In genomic region chrX:2874598-2874997, ce11 we compare ENCODE assay signal across 3 worm cellular contexts.
A peak's percentile ranks its signal among the peaks of the same experiment; 100 is the strongest.
TF ChIP-seq lines count a peak whose summit lies in the region.

No protein-coding gene starts in this region.

TF ChIP-seq in whole organism, L1 larva, 84 proteins besides CTCF, POLR2A, EP300 and RAD21:
- no peak for TF ChIP-seq C16A3.4 (tag; optimal IDR thresholded peaks at IDR 0.05; lab: Kevin White, UChicago)
- TF ChIP-seq hlh-17 (GFP tag; optimal IDR thresholded peaks at IDR 0.05; lab: Kevin White, UChicago; ENCODE audit: borderline replicate concordance) = no peak
- no peak for TF ChIP-seq skn-1 (tag; optimal IDR thresholded peaks at IDR 0.05; lab: Kevin White, UChicago)
- TF ChIP-seq unc-30 (tag; optimal IDR thresholded peaks at IDR 0.05; lab: Kevin White, UChicago) = no peak
- TF ChIP-seq mdl-1 (tag; optimal IDR thresholded peaks at IDR 0.05; lab: Kevin White, UChicago) = no peak
- no peak for TF ChIP-seq aha-1 (tag; optimal IDR thresholded peaks at IDR 0.05; lab: Kevin White, UChicago)
- no peak for TF ChIP-seq ceh-88 (GFP tag; IDR thresholded peaks at IDR 0.05; lab: Robert Waterston, UW)
- no peak for TF ChIP-seq fos-1 (tag; optimal IDR thresholded peaks at IDR 0.05; lab: Kevin White, UChicago)
- peak; percentile 85 for TF ChIP-seq blmp-1 (tag; optimal IDR thresholded peaks at IDR 0.05; lab: Kevin White, UChicago)

TF ChIP-seq in whole organism, early embryonic, 17 proteins besides CTCF, POLR2A, EP300 and RAD21:
- TF ChIP-seq ceh-13 (GFP tag; optimal IDR thresholded peaks at IDR 0.05; lab: Kevin White, UChicago) = no peak
- TF ChIP-seq ceh-36 (tag; optimal IDR thresholded peaks at IDR 0.05; lab: Kevin White, UChicago) = peak; percentile 19
- TF ChIP-seq tra-4 (tag; optimal IDR thresholded peaks at IDR 0.05; lab: Kevin White, UChicago) = no peak

TF ChIP-seq in whole organism, mixed stage, embryonic, 35 proteins besides CTCF, POLR2A, EP300 and RAD21:
- TF ChIP-seq blmp-1 (tag; optimal IDR thresholded peaks at IDR 0.05; lab: Kevin White, UChicago) (peak; percentile 41), lin-32 (GFP tag; optimal IDR thresholded peaks at IDR 0.05; lab: Kevin White, UChicago) (no peak), ham-2 (GFP tag; optimal IDR thresholded peaks at IDR 0.05; lab: Kevin White, UChicago) (peak; percentile 61)

Comparison
In these comparisons a context has a peak if more than half of its experiments do, and no peak if none do; other contexts are left out.
1. Of the 14 proteins assayed by ChIP-seq in both whole organism, L1 larva and whole organism, mixed stage, embryonic: peak only in whole organism, L1 larva: none; only in whole organism, mixed stage, embryonic: none; in both: blmp-1; in neither: 13.